Worm (Caenorhabditis elegans) whole organism, mixed stage, embryonic: ENCODE results near the gene pqn-27.

Experiments used
- M03D4.4 ChIP-seq: sonication (generic microtip); optimal IDR thresholded peaks from 2 replicates; lab custom pipeline; 2017; ENCODE audit warnings: mild to moderate bottlenecking, missing genetic modification characterization, missing compliant biosample characterization
- blmp-1 ChIP-seq: fragments of 150-350 bp; optimal IDR thresholded peaks from 2 replicates; lab custom pipeline; 2014; ENCODE audit warnings: missing biosample characterization, missing genetic modification characterization
- ceh-39 ChIP-seq: fragments of 150-350 bp; optimal IDR thresholded peaks from 2 replicates; lab custom pipeline; 2014; ENCODE audit warnings: missing biosample characterization, missing genetic modification characterization
- ceh-43 ChIP-seq: fragments of 200-800 bp; sonication (Bioruptor generic); optimal IDR thresholded peaks from 2 replicates; lab custom pipeline; 2018; ENCODE audit warnings: mild to moderate bottlenecking, missing genetic modification characterization, moderate library complexity, missing compliant biosample characterization
- ceh-83 ChIP-seq: fragments of 200-800 bp; sonication (Bioruptor generic); optimal IDR thresholded peaks from 2 replicates; lab custom pipeline; 2018; ENCODE audit warnings: mild to moderate bottlenecking, missing genetic modification characterization, missing compliant biosample characterization
- ces-1 ChIP-seq: fragments of 150-350 bp; optimal IDR thresholded peaks from 2 replicates; lab custom pipeline; 2014; ENCODE audit warnings: missing biosample characterization, missing genetic modification reagents, missing genetic modification characterization
- cnd-1 ChIP-seq: fragments of 200-800 bp; sonication (Bioruptor generic); optimal IDR thresholded peaks from 2 replicates; lab custom pipeline; 2018; ENCODE audit warnings: mild to moderate bottlenecking, missing genetic modification characterization, missing compliant biosample characterization
- drap-1 ChIP-seq: fragments of 200-800 bp; sonication (Bioruptor generic); optimal IDR thresholded peaks from 3 replicates; lab custom pipeline; 2018; ENCODE audit warnings: mild to moderate bottlenecking, missing genetic modification characterization, missing compliant biosample characterization
- elt-1 ChIP-seq: sonication (generic microtip); optimal IDR thresholded peaks from 2 replicates; lab custom pipeline; 2017; ENCODE audit warnings: missing genetic modification characterization, mild to moderate bottlenecking, missing compliant biosample characterization, antibody characterized with exemption, moderate library complexity, borderline replicate concordance; ENCODE audit not compliant: insufficient read depth
- elt-3 ChIP-seq: fragments of 150-350 bp; optimal IDR thresholded peaks from 2 replicates; lab custom pipeline; 2014; ENCODE audit warnings: missing biosample characterization, missing genetic modification characterization
- flh-1 ChIP-seq: fragments of 200-800 bp; sonication (Bioruptor generic); optimal IDR thresholded peaks from 2 replicates; lab custom pipeline; 2018; ENCODE audit warnings: mild to moderate bottlenecking, missing genetic modification characterization, moderate library complexity, missing compliant biosample characterization
- ham-2 ChIP-seq: fragments of 200-800 bp; sonication (Bioruptor generic); optimal IDR thresholded peaks from 2 replicates; lab custom pipeline; 2018; ENCODE audit warnings: mild to moderate bottlenecking, missing genetic modification characterization, missing compliant biosample characterization
- hlh-1 ChIP-seq: fragments of 150-350 bp; optimal IDR thresholded peaks from 2 replicates; lab custom pipeline; 2014; ENCODE audit warnings: missing biosample characterization, missing genetic modification reagents, missing genetic modification characterization
- lin-13 ChIP-seq: fragments of 150-350 bp; optimal IDR thresholded peaks from 2 replicates; lab custom pipeline; 2014; ENCODE audit warnings: missing biosample characterization, missing genetic modification characterization
- lin-32 ChIP-seq: fragments of 200-800 bp; sonication (Bioruptor generic); optimal IDR thresholded peaks from 2 replicates; lab custom pipeline; 2018; ENCODE audit warnings: mild to moderate bottlenecking, missing genetic modification characterization, missing compliant biosample characterization
- lsy-2 ChIP-seq: fragments of 150-350 bp; optimal IDR thresholded peaks from 2 replicates; lab custom pipeline; 2014; ENCODE audit warnings: missing biosample characterization, missing genetic modification characterization
- mab-5 ChIP-seq: fragments of 150-350 bp; optimal IDR thresholded peaks from 2 replicates; lab custom pipeline; 2014; ENCODE audit warnings: missing biosample characterization, missing genetic modification characterization
- mep-1 ChIP-seq: fragments of 150-350 bp; optimal IDR thresholded peaks from 2 replicates; lab custom pipeline; 2017; ENCODE audit warnings: missing biosample characterization, missing genetic modification reagents, missing genetic modification characterization, inconsistent platforms
- mls-2 ChIP-seq: sonication (generic microtip); optimal IDR thresholded peaks from 2 replicates; lab custom pipeline; 2016; ENCODE audit warnings: mild to moderate bottlenecking, missing genetic modification characterization, moderate library complexity, missing compliant biosample characterization
- nhr-12 ChIP-seq: fragments of 150-350 bp; optimal IDR thresholded peaks from 2 replicates; lab custom pipeline; 2014; ENCODE audit warnings: missing biosample characterization, missing genetic modification characterization
- nhr-2 ChIP-seq: fragments of 150-350 bp; optimal IDR thresholded peaks from 2 replicates; lab custom pipeline; 2014; ENCODE audit warnings: missing biosample characterization, missing genetic modification characterization
- nhr-237 ChIP-seq: fragments of 150-350 bp; optimal IDR thresholded peaks from 2 replicates; lab custom pipeline; 2014; ENCODE audit warnings: missing biosample characterization, missing genetic modification characterization
- pha-4 ChIP-seq: fragments of 150-350 bp; optimal IDR thresholded peaks from 2 replicates; lab custom pipeline; 2018; ENCODE audit warnings: missing biosample characterization, missing genetic modification reagents, missing genetic modification characterization
- sem-2 ChIP-seq: fragments of 200-800 bp; sonication (Bioruptor generic); optimal IDR thresholded peaks from 2 replicates; lab custom pipeline; 2018; ENCODE audit warnings: mild to moderate bottlenecking, missing genetic modification characterization, missing compliant biosample characterization
- snpc-4 ChIP-seq: fragments of 150-350 bp; optimal IDR thresholded peaks from 2 replicates; lab custom pipeline; 2014; ENCODE audit warnings: missing biosample characterization, missing genetic modification characterization
- sptf-1 ChIP-seq: sonication (generic microtip); optimal IDR thresholded peaks from 2 replicates; lab custom pipeline; 2017; ENCODE audit warnings: mild to moderate bottlenecking, missing genetic modification characterization, moderate library complexity, missing compliant biosample characterization
- tbx-8 ChIP-seq: fragments of 200-800 bp; sonication (Bioruptor generic); optimal IDR thresholded peaks from 2 replicates; lab custom pipeline; 2018; ENCODE audit warnings: mild to moderate bottlenecking, missing genetic modification characterization, moderate library complexity, missing compliant biosample characterization
- unc-120 ChIP-seq: sonication (generic microtip); optimal IDR thresholded peaks from 2 replicates; lab custom pipeline; 2017; ENCODE audit warnings: missing genetic modification characterization, missing compliant biosample characterization; ENCODE audit not compliant: poor library complexity, severe bottlenecking
- unc-39 ChIP-seq: fragments of 150-350 bp; optimal IDR thresholded peaks from 2 replicates; lab custom pipeline; 2014; ENCODE audit warnings: missing biosample characterization, missing genetic modification characterization
- unc-62 ChIP-seq: fragments of 150-350 bp; optimal IDR thresholded peaks from 2 replicates; lab custom pipeline; 2014; ENCODE audit warnings: missing biosample characterization, missing genetic modification reagents, missing genetic modification characterization
- zip-8 ChIP-seq: fragments of 150-350 bp; optimal IDR thresholded peaks from 2 replicates; lab custom pipeline; 2014; ENCODE audit warnings: missing biosample characterization, missing genetic modification characterization
- ztf-11 ChIP-seq: fragments of 150-350 bp; optimal IDR thresholded peaks from 2 replicates; lab custom pipeline; 2014; ENCODE audit warnings: missing biosample characterization, missing genetic modification characterization

Gene pqn-27

ce11 chrII:13505386-13505785 is 44.9 kb upstream of the pqn-27 start:
- TF ChIP-seq elt-3 (tag; lab: Kevin White, UChicago) (no peak), blmp-1 (tag; lab: Kevin White, UChicago) (no peak), ceh-39 (tag; lab: Kevin White, UChicago) (no peak), drap-1 (GFP tag; lab: Kevin White, UChicago) (no peak), ztf-11 (tag; lab: Kevin White, UChicago) (no peak), ham-2 (GFP tag; lab: Kevin White, UChicago) (no peak), mep-1 (no peak), unc-62 (GFP tag; lab: Kevin White, UChicago) (no peak), tbx-8 (GFP tag; lab: Kevin White, UChicago) (no peak), nhr-237 (no peak), M03D4.4 (no peak)
- TF ChIP-seq, all 35 proteins: peak for 0

DNA sequence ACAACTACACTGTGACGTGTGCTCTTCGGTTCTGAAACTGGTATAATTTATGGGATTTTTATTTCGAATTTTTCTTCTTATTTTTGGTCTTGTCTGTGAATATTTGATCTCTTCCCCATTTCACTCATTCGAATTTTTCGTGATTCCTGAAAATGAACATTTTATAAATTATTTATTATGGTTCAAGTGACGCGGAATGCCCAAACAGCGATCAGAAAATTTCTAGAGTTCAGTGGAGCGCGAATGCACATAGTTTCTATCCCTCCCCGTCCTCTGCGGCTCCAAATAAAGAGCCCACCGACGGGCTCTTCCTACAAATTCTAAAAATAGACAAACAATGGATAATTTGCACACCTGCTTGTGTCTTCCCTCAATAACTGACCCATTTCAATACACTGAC is 43.2 kb upstream of the pqn-27 start, which contains the start of gene F54F11.1:
Gene F54F11.1 (plus strand): TSS at position 301 of the 400 bp plus-strand sequence.
- TF ChIP-seq ces-1 = no peak
- no peak for TF ChIP-seq drap-1 (GFP tag; lab: Kevin White, UChicago)
- TF ChIP-seq ceh-39 (tag; lab: Kevin White, UChicago) = no peak
- no peak for TF ChIP-seq ceh-83 (GFP tag; lab: Kevin White, UChicago)

DNA sequence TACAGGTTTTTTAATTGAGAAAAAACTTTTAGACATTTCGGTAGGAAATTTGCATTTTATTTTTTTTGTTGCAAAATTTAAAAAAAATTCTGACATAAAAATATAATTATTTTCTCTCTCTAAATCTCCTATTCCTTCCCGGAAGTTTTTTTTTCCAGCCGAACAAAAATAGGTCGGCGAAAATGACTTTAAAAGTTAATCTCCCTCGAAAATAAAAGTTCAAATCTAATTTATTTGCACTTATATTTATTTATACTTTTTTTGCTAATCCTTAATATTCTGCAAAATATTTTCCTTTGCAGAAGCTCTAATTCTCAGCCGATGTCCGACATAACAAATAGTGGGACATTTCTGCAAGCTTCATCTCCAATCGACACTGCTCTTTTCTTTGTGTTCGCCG is 41.1 kb upstream of the pqn-27 start, which contains the start of gene F45H10.5:
Gene F45H10.5 (plus strand): TSS at position 301 of the 400 bp plus-strand sequence.
- TF ChIP-seq blmp-1 (tag; lab: Kevin White, UChicago) (no peak), ceh-83 (GFP tag; lab: Kevin White, UChicago) (no peak), mab-5 (no peak)

ce11 chrII:13500582-13500981 is 40.1 kb upstream of the pqn-27 start:
- TF ChIP-seq unc-62 (GFP tag; lab: Kevin White, UChicago) = peak; percentile 99
- TF ChIP-seq hlh-1 (tag; lab: Kevin White, UChicago) = peak; percentile 91
- no peak for TF ChIP-seq sem-2
- TF ChIP-seq zip-8 (tag; lab: Kevin White, UChicago) = no peak

DNA sequence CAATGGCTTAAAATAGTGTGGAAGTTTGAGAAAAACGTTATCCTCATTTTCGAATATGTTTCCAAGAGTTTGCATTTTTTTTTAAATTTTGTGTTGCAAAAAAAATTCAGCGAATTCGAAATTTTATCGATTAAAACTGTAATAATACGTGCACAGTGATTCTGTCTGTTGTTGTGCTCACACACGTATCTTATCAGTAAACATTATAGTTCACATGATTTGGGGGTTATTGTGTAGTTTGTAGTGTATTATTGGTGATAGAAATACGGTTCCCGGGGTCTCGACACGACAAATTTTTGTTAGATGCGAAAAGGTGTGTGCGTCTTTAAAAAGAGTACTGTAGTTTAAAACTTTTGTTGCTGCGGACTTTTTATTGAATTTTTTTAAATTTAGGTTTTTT is 35.3 kb upstream of the pqn-27 start, which contains the start of gene drr-1:
Gene drr-1 (minus strand): TSS at position 183 of the 400 bp plus-strand sequence.
- TF ChIP-seq flh-1 (GFP tag; lab: Kevin White, UChicago) = no peak
- TF ChIP-seq M03D4.4 = no peak
- no peak for TF ChIP-seq pha-4 (tag; lab: Kevin White, UChicago)
- no peak for TF ChIP-seq unc-39 (tag; lab: Kevin White, UChicago)
- TF ChIP-seq elt-1 (tag; lab: Kevin White, UChicago) = no peak
- no peak for TF ChIP-seq sptf-1
- no peak for TF ChIP-seq snpc-4
- TF ChIP-seq mls-2 (tag; lab: Kevin White, UChicago) = no peak
- no peak for TF ChIP-seq drap-1 (GFP tag; lab: Kevin White, UChicago)
- no peak for TF ChIP-seq zip-8 (tag; lab: Kevin White, UChicago)
- TF ChIP-seq elt-3 (tag; lab: Kevin White, UChicago) = no peak
- TF ChIP-seq ceh-43 = no peak
- TF ChIP-seq cnd-1 (tag; lab: Kevin White, UChicago) = no peak
- no peak for TF ChIP-seq nhr-12
- no peak for TF ChIP-seq lin-32
- TF ChIP-seq ces-1 = no peak
- no peak for TF ChIP-seq ceh-39 (tag; lab: Kevin White, UChicago)

DNA sequence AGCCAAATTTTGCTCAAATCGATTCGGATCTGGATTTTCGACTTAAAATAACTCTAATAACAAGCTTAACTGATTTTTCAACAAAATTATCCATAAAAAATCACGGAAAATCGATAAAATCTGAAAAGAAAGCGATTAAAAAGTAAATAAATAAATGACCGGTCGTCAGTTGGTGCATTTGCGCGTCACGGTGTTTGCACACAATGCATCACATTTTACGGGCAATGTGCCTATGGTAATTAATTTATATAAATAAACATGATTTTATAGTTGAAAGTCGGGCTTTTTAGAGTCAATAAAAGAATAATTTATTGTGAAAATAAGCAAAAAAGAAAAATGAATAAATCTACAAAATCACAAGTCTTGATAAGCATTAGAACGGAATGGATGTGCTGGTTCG is 34.3 kb upstream of the pqn-27 start:
- TF ChIP-seq mab-5 = no peak
- TF ChIP-seq tbx-8 (GFP tag; lab: Kevin White, UChicago) = no peak
- TF ChIP-seq unc-39 (tag; lab: Kevin White, UChicago) = no peak
- TF ChIP-seq nhr-2 = no peak
- TF ChIP-seq M03D4.4 = no peak
- TF ChIP-seq nhr-237 = no peak
- TF ChIP-seq sem-2 = no peak
- TF ChIP-seq elt-1 (tag; lab: Kevin White, UChicago) = no peak
- TF ChIP-seq ces-1 = peak; percentile 92
- TF ChIP-seq cnd-1 (tag; lab: Kevin White, UChicago) = no peak
- TF ChIP-seq nhr-12 = no peak
- TF ChIP-seq unc-120 (tag; lab: Kevin White, UChicago) = no peak
- TF ChIP-seq flh-1 (GFP tag; lab: Kevin White, UChicago) = no peak
- TF ChIP-seq zip-8 (tag; lab: Kevin White, UChicago) = no peak
- no peak for TF ChIP-seq lin-32
- TF ChIP-seq ceh-83 (GFP tag; lab: Kevin White, UChicago) = no peak
- TF ChIP-seq ceh-39 (tag; lab: Kevin White, UChicago) = no peak
- TF ChIP-seq lin-13 (tag; lab: Kevin White, UChicago) = peak; percentile 3
- TF ChIP-seq snpc-4 = no peak
- TF ChIP-seq mep-1 = peak; percentile 48
- no peak for TF ChIP-seq hlh-1 (tag; lab: Kevin White, UChicago)
- TF ChIP-seq sptf-1 = no peak
- peak; percentile 19 for TF ChIP-seq pha-4 (tag; lab: Kevin White, UChicago)
- no peak for TF ChIP-seq ham-2 (GFP tag; lab: Kevin White, UChicago)
- peak; percentile 54 for TF ChIP-seq lsy-2
- no peak for TF ChIP-seq drap-1 (GFP tag; lab: Kevin White, UChicago)
